Fruit fly (Drosophila melanogaster) whole organism, wandering third instar larva: ENCODE results near the gene ato.

Source experiments
- Abd-B ChIP-seq: fragments of >200 bp; optimal IDR thresholded peaks from 2 replicates; lab custom pipeline; 2017; ENCODE audit warnings: missing biosample characterization, missing genetic modification characterization
- HLH106 ChIP-seq: fragments of 200-800 bp; optimal IDR thresholded peaks from 3 replicates; lab custom pipeline; 2019; ENCODE audit warnings: missing biosample characterization, mild to moderate bottlenecking, missing genetic modification characterization, moderate library complexity
- Hnf4 ChIP-seq: fragments of 200-800 bp; sonication (Bioruptor generic); optimal IDR thresholded peaks from 2 replicates; lab custom pipeline; 2016; ENCODE audit warnings: missing biosample characterization, mild to moderate bottlenecking, missing genetic modification characterization
- Hr78 ChIP-seq: fragments of >200 bp; optimal IDR thresholded peaks from 2 replicates; lab custom pipeline; 2017; ENCODE audit warnings: missing biosample characterization, missing genetic modification characterization
- Myc ChIP-seq: fragments of >200 bp; optimal IDR thresholded peaks from 2 replicates; lab custom pipeline; 2017
- Vsx2 ChIP-seq: fragments of 200-300, 225-300 bp; sonication (Bioruptor generic); optimal IDR thresholded peaks from 2 replicates; lab custom pipeline; 2018; ENCODE audit warnings: missing biosample characterization, missing genetic modification characterization; ENCODE audit not compliant: partially characterized antibody
- brk ChIP-seq: fragments of 200-800 bp; sonication (Bioruptor generic); optimal IDR thresholded peaks from 2 replicates; lab custom pipeline; 2016; ENCODE audit warnings: missing biosample characterization, mild to moderate bottlenecking, missing genetic modification characterization
- dmrt93B ChIP-seq: fragments of 200-800 bp; sonication (Bioruptor generic); optimal IDR thresholded peaks from 2 replicates; lab custom pipeline; 2018; ENCODE audit warnings: missing biosample characterization, mild to moderate bottlenecking, missing genetic modification characterization
- h ChIP-seq: fragments of 200-800 bp; sonication (Bioruptor generic); optimal IDR thresholded peaks from 3 replicates; lab custom pipeline; 2016; ENCODE audit warnings: missing biosample characterization, mild to moderate bottlenecking, missing genetic modification characterization
- pan ChIP-seq: fragments of >200 bp; optimal IDR thresholded peaks from 2 replicates; lab custom pipeline; 2017
- psq ChIP-seq: fragments of 200-800 bp; sonication (Bioruptor generic); optimal IDR thresholded peaks from 3 replicates; lab custom pipeline; 2017; ENCODE audit warnings: missing biosample characterization, mild to moderate bottlenecking, missing genetic modification characterization, moderate library complexity
- tai ChIP-seq: sonication (Bioruptor generic); optimal IDR thresholded peaks from 2 replicates; lab custom pipeline; 2016; ENCODE audit warnings: missing biosample characterization, missing genetic modification characterization
- usp ChIP-seq: fragments of >200 bp; optimal IDR thresholded peaks from 2 replicates; lab custom pipeline; 2017; ENCODE audit warnings: missing biosample characterization, missing genetic modification characterization
- woc ChIP-seq: sonication (Bioruptor generic); optimal IDR thresholded peaks from 2 replicates; lab custom pipeline; 2016; ENCODE audit warnings: missing biosample characterization, mild to moderate bottlenecking, missing genetic modification characterization

DNA sequence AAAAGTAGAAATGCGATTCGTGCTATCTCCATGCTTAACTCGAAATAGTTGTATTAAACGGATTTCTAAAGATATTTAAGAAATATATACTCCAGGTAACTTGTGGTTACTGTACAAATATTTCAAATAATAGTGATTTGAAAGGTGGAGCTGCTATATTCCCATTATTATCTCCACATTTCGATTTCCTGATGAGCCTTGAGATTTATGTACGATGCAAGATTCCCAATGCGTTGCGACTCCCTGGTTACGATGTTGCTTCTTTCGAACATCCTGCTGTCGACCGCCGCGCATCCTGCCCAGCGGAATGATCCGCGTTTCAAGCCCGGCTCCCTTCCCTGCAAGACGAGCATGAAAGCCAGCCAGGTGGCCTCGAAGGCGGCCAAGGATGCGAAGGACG, 34.2 kb downstream of the ato start, which contains the start of the genes CG11694 and CG11698:
- no peak for TF ChIP-seq pan (lab: Kevin White, UChicago)
- no peak for TF ChIP-seq Hnf4
- no peak for TF ChIP-seq psq (GFP tag; lab: Kevin White, UChicago)
- no peak for TF ChIP-seq Myc (lab: Kevin White, UChicago)
- TF ChIP-seq Vsx2 (GFP tag; lab: Kevin White, UChicago), result no peak
- TF ChIP-seq usp (GFP tag; lab: Kevin White, UChicago), result no peak
- TF ChIP-seq woc (GFP tag; lab: Kevin White, UChicago), result no peak
- TF ChIP-seq h (GFP tag; lab: Kevin White, UChicago), result no peak
- TF ChIP-seq Abd-B (GFP tag; lab: Kevin White, UChicago), result no peak
- no peak for TF ChIP-seq HLH106
- no peak for TF ChIP-seq dmrt93B (GFP tag; lab: Kevin White, UChicago)
- TF ChIP-seq brk (GFP tag; lab: Kevin White, UChicago), result no peak
- no peak for TF ChIP-seq Hr78 (GFP tag; lab: Kevin White, UChicago)
- no peak for TF ChIP-seq tai (GFP tag; lab: Kevin White, UChicago)
